1 worm cellular context compared by ENCODE assay signal in genomic region chrII:13117135-13117534, ce11.
TF ChIP-seq lines count a peak whose summit lies in the region.

Gene gfm-1 (plus strand): TSS chrII:13117483.

TF ChIP-seq in whole organism, L1 larva, 84 proteins besides CTCF, POLR2A, EP300 and RAD21 (continued from another document):
- peak; percentile 71 for TF ChIP-seq hlh-4 (tag; optimal IDR thresholded peaks at IDR 0.05; lab: Kevin White, UChicago)
- TF ChIP-seq nhr-237 (tag; optimal IDR thresholded peaks at IDR 0.05; lab: Kevin White, UChicago): no peak
- TF ChIP-seq nhr-85 (tag; lab: Kevin White, UChicago): peak; percentile 92
- no peak for TF ChIP-seq nhr-77 (tag; optimal IDR thresholded peaks at IDR 0.05; lab: Kevin White, UChicago)
- TF ChIP-seq elt-2 (tag; optimal IDR thresholded peaks at IDR 0.05; lab: Kevin White, UChicago): peak; percentile 67
- peak; percentile 84 for TF ChIP-seq Y116A8C.19 (tag; optimal IDR thresholded peaks at IDR 0.05; lab: Kevin White, UChicago; ENCODE audit: borderline replicate concordance)
- TF ChIP-seq fkh-8 (tag; optimal IDR thresholded peaks at IDR 0.05; lab: Kevin White, UChicago): peak; percentile 70
- TF ChIP-seq xbp-1 (tag; optimal IDR thresholded peaks at IDR 0.05; lab: Kevin White, UChicago): peak; percentile 82
- no peak for TF ChIP-seq unc-62 (GFP tag; optimal IDR thresholded peaks at IDR 0.05; lab: Kevin White, UChicago)
- TF ChIP-seq ama-1 (optimal IDR thresholded peaks at IDR 0.05; lab: Kevin White, UChicago): no peak
- no peak for TF ChIP-seq nhr-84 (tag; optimal IDR thresholded peaks at IDR 0.05; lab: Kevin White, UChicago)
- no peak for TF ChIP-seq hlh-17 (GFP tag; optimal IDR thresholded peaks at IDR 0.05; lab: Kevin White, UChicago; ENCODE audit: borderline replicate concordance)
- no peak for TF ChIP-seq mdl-1 (tag; optimal IDR thresholded peaks at IDR 0.05; lab: Kevin White, UChicago)
- peak; percentile 28 for TF ChIP-seq vab-15 (tag; optimal IDR thresholded peaks at IDR 0.05; lab: Kevin White, UChicago)
- TF ChIP-seq fkh-10 (GFP tag; optimal IDR thresholded peaks at IDR 0.05; lab: Kevin White, UChicago): no peak
- TF ChIP-seq mep-1 (tag; optimal IDR thresholded peaks at IDR 0.05; lab: Kevin White, UChicago): peak; percentile 67
- TF ChIP-seq nhr-47 (tag; optimal IDR thresholded peaks at IDR 0.05; lab: Kevin White, UChicago): peak; percentile 91
- TF ChIP-seq tbx-2 (tag; optimal IDR thresholded peaks at IDR 0.05; lab: Kevin White, UChicago): peak; percentile 87
- peak; percentile 85 for TF ChIP-seq swsn-7 (tag; optimal IDR thresholded peaks at IDR 0.05; lab: Kevin White, UChicago)
- TF ChIP-seq lin-35 (GFP tag; optimal IDR thresholded peaks at IDR 0.05; lab: Kevin White, UChicago): peak; percentile 43 to 62
- no peak for TF ChIP-seq hpl-2 (GFP tag; optimal IDR thresholded peaks at IDR 0.05; lab: Kevin White, UChicago)
- TF ChIP-seq ets-5 (GFP tag; IDR thresholded peaks at IDR 0.05; lab: Robert Waterston, UW): no peak
- peak; percentile 92 for TF ChIP-seq nhr-90 (tag; optimal IDR thresholded peaks at IDR 0.05; lab: Kevin White, UChicago; ENCODE audit: poor library complexity)
- no peak for TF ChIP-seq C34B4.2 (tag; optimal IDR thresholded peaks at IDR 0.05; lab: Kevin White, UChicago)
- no peak for TF ChIP-seq ztf-4 (tag; optimal IDR thresholded peaks at IDR 0.05; lab: Kevin White, UChicago)
- peak; percentile 42 for TF ChIP-seq lin-39 (tag; optimal IDR thresholded peaks at IDR 0.05; lab: Kevin White, UChicago)
- TF ChIP-seq pqm-1 (tag; optimal IDR thresholded peaks at IDR 0.05; lab: Kevin White, UChicago): no peak
- no peak for TF ChIP-seq zip-4 (GFP tag; optimal IDR thresholded peaks at IDR 0.05; lab: Kevin White, UChicago)
- peak; percentile 77 for TF ChIP-seq nhr-19 (GFP tag; conservative IDR thresholded peaks at IDR 0.05; lab: Robert Waterston, UW)
- peak; percentile 52 for TF ChIP-seq unc-86 (tag; optimal IDR thresholded peaks at IDR 0.05; lab: Kevin White, UChicago)
- peak; percentile 79 for TF ChIP-seq unc-98 (GFP tag; IDR thresholded peaks at IDR 0.05; lab: Robert Waterston, UW)
- no peak for TF ChIP-seq unc-30 (tag; optimal IDR thresholded peaks at IDR 0.05; lab: Kevin White, UChicago)
- TF ChIP-seq lin-13 (GFP tag; optimal IDR thresholded peaks at IDR 0.05; lab: Kevin White, UChicago): no peak
- TF ChIP-seq elt-3 (tag; optimal IDR thresholded peaks at IDR 0.05; lab: Kevin White, UChicago): peak in 1 of 6 experiments; percentile 50
- peak; percentile 89 for TF ChIP-seq dsc-1 (tag; optimal IDR thresholded peaks at IDR 0.05; lab: Kevin White, UChicago)
- no peak for TF ChIP-seq zag-1 (tag; optimal IDR thresholded peaks at IDR 0.05; lab: Kevin White, UChicago)
- TF ChIP-seq ceh-8 (GFP tag; optimal IDR thresholded peaks at IDR 0.05; lab: Kevin White, UChicago): peak; percentile 49
- TF ChIP-seq ces-1 (GFP tag; optimal IDR thresholded peaks at IDR 0.05; lab: Kevin White, UChicago): no peak
- peak; percentile 77 for TF ChIP-seq nhr-20 (tag; optimal IDR thresholded peaks at IDR 0.05; lab: Kevin White, UChicago)
- no peak for TF ChIP-seq fos-1 (tag; optimal IDR thresholded peaks at IDR 0.05; lab: Kevin White, UChicago)
- peak; percentile 53 to 72 (median 67) for TF ChIP-seq dpl-1 (GFP tag; optimal IDR thresholded peaks at IDR 0.05; lab: Kevin White, UChicago)
- TF ChIP-seq lin-15B (tag; optimal IDR thresholded peaks at IDR 0.05; lab: Kevin White, UChicago): peak; percentile 72
- TF ChIP-seq nhr-71 (tag; optimal IDR thresholded peaks at IDR 0.05; lab: Kevin White, UChicago): peak; percentile 89
- TF ChIP-seq ztf-11 (tag; optimal IDR thresholded peaks at IDR 0.05; lab: Kevin White, UChicago): peak in 1 of 2 experiments; percentile 91
- TF ChIP-seq nhr-12 (tag; optimal IDR thresholded peaks at IDR 0.05; lab: Kevin White, UChicago): no peak
- no peak for TF ChIP-seq jun-1 (tag; optimal IDR thresholded peaks at IDR 0.05; lab: Kevin White, UChicago)
- no peak for TF ChIP-seq egl-27 (tag; optimal IDR thresholded peaks at IDR 0.05; lab: Kevin White, UChicago)
- peak; percentile 69 for TF ChIP-seq efl-3 (GFP tag; optimal IDR thresholded peaks at IDR 0.05; lab: Kevin White, UChicago)
- no peak for TF ChIP-seq pag-3 (tag; optimal IDR thresholded peaks at IDR 0.05; lab: Kevin White, UChicago; ENCODE audit: borderline replicate concordance, insufficient read depth)
- peak; percentile 91 for TF ChIP-seq sox-4 (tag; optimal IDR thresholded peaks at IDR 0.05; lab: Kevin White, UChicago)
- no peak for TF ChIP-seq aha-1 (tag; optimal IDR thresholded peaks at IDR 0.05; lab: Kevin White, UChicago)
- peak; percentile 62 to 83 for TF ChIP-seq lsy-2 (tag; optimal IDR thresholded peaks at IDR 0.05; lab: Kevin White, UChicago)
- no peak for TF ChIP-seq nhr-11 (tag; optimal IDR thresholded peaks at IDR 0.05; lab: Kevin White, UChicago)
- no peak for TF ChIP-seq alr-1 (tag; optimal IDR thresholded peaks at IDR 0.05; lab: Kevin White, UChicago; ENCODE audit: borderline replicate concordance)
- TF ChIP-seq F16B12.6 (tag; optimal IDR thresholded peaks at IDR 0.05; lab: Kevin White, UChicago): peak; percentile 54
- peak; percentile 54 to 72 for TF ChIP-seq efl-1 (optimal IDR thresholded peaks at IDR 0.05; lab: Kevin White, UChicago)
- TF ChIP-seq efl-1 (GFP tag; optimal IDR thresholded peaks at IDR 0.05 in 1 of 2; lab: Kevin White, UChicago): peak; percentile 76 to 96
- TF ChIP-seq C04F5.9 (tag; optimal IDR thresholded peaks at IDR 0.05; lab: Kevin White, UChicago): peak; percentile 84
- peak; percentile 55 for TF ChIP-seq skn-1 (tag; optimal IDR thresholded peaks at IDR 0.05; lab: Kevin White, UChicago)
- TF ChIP-seq aly-2 (tag; optimal IDR thresholded peaks at IDR 0.05; lab: Kevin White, UChicago): no peak
- peak; percentile 42 to 62 (median 43) for TF ChIP-seq ceh-82 (tag; optimal IDR thresholded peaks at IDR 0.05; lab: Kevin White, UChicago)
- peak; percentile 53; the same call in 1 of the 2 replicates for TF ChIP-seq ceh-88 (GFP tag; IDR thresholded peaks at IDR 0.05; lab: Robert Waterston, UW)
- TF ChIP-seq rnt-1 (tag; optimal IDR thresholded peaks at IDR 0.05; lab: Kevin White, UChicago): peak; percentile 98
- TF ChIP-seq lin-14 (GFP tag; optimal IDR thresholded peaks at IDR 0.05; lab: Kevin White, UChicago): no peak
- TF ChIP-seq sup-37 (GFP tag; optimal IDR thresholded peaks at IDR 0.05; lab: Kevin White, UChicago): no peak
- TF ChIP-seq isw-1 (GFP tag; IDR thresholded peaks at IDR 0.05; lab: Robert Waterston, UW): peak; percentile 58
- TF ChIP-seq C16A3.4 (tag; optimal IDR thresholded peaks at IDR 0.05; lab: Kevin White, UChicago): peak; percentile 23
TF ChIP-seq in whole organism, L1 larva: peak in this region for 48.
